Fruit fly (Drosophila melanogaster): ENCODE data around the gene JhI-21.

dm6 chr2L:12078695-12079094, 22.9 kb upstream of the JhI-21 start:
- TF ChIP-seq net (GFP tag; optimal IDR thresholded peaks at IDR 0.05): no peak
- no peak for TF ChIP-seq CG3032 (tag; optimal IDR thresholded peaks at IDR 0.05)
- TF ChIP-seq CG8119 (GFP tag; IDR thresholded peaks at IDR 0.05): no peak
- no peak for TF ChIP-seq fd59A (GFP tag; optimal IDR thresholded peaks at IDR 0.05)
- no peak for TF ChIP-seq Blimp-1 (GFP tag; optimal IDR thresholded peaks at IDR 0.05)
- TF ChIP-seq pdm3 (GFP tag; optimal IDR thresholded peaks at IDR 0.05): no peak
- no peak for TF ChIP-seq lz (GFP tag; optimal IDR thresholded peaks at IDR 0.05)
- no peak for TF ChIP-seq CG16779 (tag; optimal IDR thresholded peaks at IDR 0.05)
- TF ChIP-seq ss (GFP tag; optimal IDR thresholded peaks at IDR 0.05): no peak
- no peak for TF ChIP-seq CG9139 (GFP tag; optimal IDR thresholded peaks at IDR 0.05)
- no peak for TF ChIP-seq CG32006 (GFP tag; optimal IDR thresholded peaks at IDR 0.05)
- no peak for TF ChIP-seq CG7368 (GFP tag; optimal IDR thresholded peaks at IDR 0.05)
